Worm (Caenorhabditis elegans) whole organism, L3 larva: ENCODE results near the gene C06A1.3.

Source experiments
- R02D3.7 ChIP-seq: fragments of 150-350 bp; optimal IDR thresholded peaks from 2 replicates; lab custom pipeline; 2014; ENCODE audit warnings: missing biosample characterization, missing genetic modification characterization
- ZK546.5 ChIP-seq: sonication (generic microtip); optimal IDR thresholded peaks from 2 replicates; lab custom pipeline; 2017; ENCODE audit warnings: missing biosample characterization, missing genetic modification characterization
- ama-1 ChIP-seq: fragments of 150-350 bp; optimal IDR thresholded peaks from 2 replicates; lab custom pipeline; 2018
- ceh-16 ChIP-seq: sonication (generic microtip); optimal IDR thresholded peaks from 2 replicates; lab custom pipeline; 2017; ENCODE audit warnings: missing biosample characterization, missing genetic modification characterization
- ceh-28 ChIP-seq: fragments of 150-350 bp; optimal IDR thresholded peaks from 2 replicates; lab custom pipeline; 2014; ENCODE audit warnings: missing biosample characterization, missing genetic modification reagents, missing genetic modification characterization
- ceh-82 ChIP-seq: fragments of 150-350 bp; optimal IDR thresholded peaks from 2 replicates; lab custom pipeline; 2014; ENCODE audit warnings: missing biosample characterization, missing genetic modification characterization
- ceh-9 ChIP-seq: sonication (generic microtip); optimal IDR thresholded peaks from 2 replicates; lab custom pipeline; 2018; ENCODE audit warnings: missing biosample characterization, missing genetic modification characterization
- daf-12 ChIP-seq: fragments of 150-350 bp; optimal IDR thresholded peaks from 2 replicates; lab custom pipeline; 2014; ENCODE audit warnings: missing biosample characterization, missing genetic modification reagents, missing genetic modification characterization
- egl-27 ChIP-seq: sonication (generic microtip); optimal IDR thresholded peaks from 4 replicates; lab custom pipeline; 2017; ENCODE audit warnings: missing biosample characterization, missing genetic modification reagents, missing genetic modification characterization
- egl-5 ChIP-seq: fragments of 150-350 bp; optimal IDR thresholded peaks from 2 replicates; lab custom pipeline; 2017; ENCODE audit warnings: missing biosample characterization, missing genetic modification reagents, missing genetic modification characterization, inconsistent platforms
- elt-1 ChIP-seq: fragments of 150-350 bp; optimal IDR thresholded peaks from 2 replicates; lab custom pipeline; 2014; ENCODE audit warnings: missing biosample characterization, missing genetic modification characterization
- elt-3 ChIP-seq, 3 experiments: fragments of 150-350 bp in 1 of 3; sonication (generic microtip) in 2 of 3; optimal IDR thresholded peaks; 2 replicates in 2 of 3; 4 replicates in 1 of 3; lab custom pipeline; 2014 to 2017; ENCODE audit warnings: missing biosample characterization in 3 of 3, missing genetic modification characterization in 3 of 3
- eor-1 ChIP-seq, 2 experiments: fragments of 150-350 bp; optimal IDR thresholded peaks; 2 replicates each; lab custom pipeline; 2014 to 2018; ENCODE audit warnings: missing biosample characterization in 2 of 2, missing genetic modification characterization in 2 of 2
- fkh-10 ChIP-seq: sonication (generic microtip); optimal IDR thresholded peaks from 2 replicates; lab custom pipeline; 2017; ENCODE audit warnings: missing biosample characterization, missing genetic modification reagents, missing genetic modification characterization
- fos-1 ChIP-seq: fragments of 150-350 bp; optimal IDR thresholded peaks from 2 replicates; lab custom pipeline; 2014; ENCODE audit warnings: missing biosample characterization, missing genetic modification characterization
- hmg-11 ChIP-seq: sonication (generic microtip); optimal IDR thresholded peaks from 2 replicates; lab custom pipeline; 2016; ENCODE audit warnings: missing genetic modification characterization, missing compliant biosample characterization
- lin-15B ChIP-seq: fragments of 150-350 bp; optimal IDR thresholded peaks from 2 replicates; lab custom pipeline; 2014; ENCODE audit warnings: missing biosample characterization, missing genetic modification characterization
- lin-39 ChIP-seq: fragments of 150-350 bp; optimal IDR thresholded peaks from 2 replicates; lab custom pipeline; 2018; ENCODE audit warnings: missing biosample characterization, missing genetic modification reagents, missing genetic modification characterization
- lsy-12 ChIP-seq: sonication (generic microtip); optimal IDR thresholded peaks from 2 replicates; lab custom pipeline; 2016; ENCODE audit warnings: mild to moderate bottlenecking, missing genetic modification characterization, missing compliant biosample characterization
- mml-1 ChIP-seq: fragments of 150-350 bp; sonication (generic microtip); optimal IDR thresholded peaks from 3 replicates; lab custom pipeline; 2014; ENCODE audit warnings: missing biosample characterization, missing genetic modification characterization
- nfya-1 ChIP-seq: sonication (generic microtip); optimal IDR thresholded peaks from 2 replicates; lab custom pipeline; 2017; ENCODE audit warnings: missing genetic modification characterization, mild to moderate bottlenecking, missing compliant biosample characterization, antibody characterized with exemption, moderate library complexity; ENCODE audit not compliant: insufficient read depth
- nhr-11 ChIP-seq: fragments of 150-350 bp; optimal IDR thresholded peaks from 2 replicates; lab custom pipeline; 2014; ENCODE audit warnings: missing biosample characterization, missing genetic modification characterization
- nhr-12 ChIP-seq: fragments of 150-350 bp; optimal IDR thresholded peaks from 2 replicates; lab custom pipeline; 2014; ENCODE audit warnings: missing biosample characterization, missing genetic modification characterization
- nhr-237 ChIP-seq: fragments of 150-350 bp; optimal IDR thresholded peaks from 2 replicates; lab custom pipeline; 2014; ENCODE audit warnings: missing biosample characterization, missing genetic modification characterization
- nhr-25 ChIP-seq: sonication (generic microtip); optimal IDR thresholded peaks from 2 replicates; lab custom pipeline; 2017; ENCODE audit warnings: missing biosample characterization, missing genetic modification characterization
- nhr-28 ChIP-seq: fragments of 150-350 bp; optimal IDR thresholded peaks from 2 replicates; lab custom pipeline; 2014; ENCODE audit warnings: missing biosample characterization, missing genetic modification characterization
- nhr-43 ChIP-seq: sonication (generic microtip); optimal IDR thresholded peaks from 2 replicates; lab custom pipeline; 2016; ENCODE audit warnings: mild to moderate bottlenecking, missing genetic modification characterization, missing compliant biosample characterization; ENCODE audit not compliant: poor library complexity, severe bottlenecking
- nhr-67 ChIP-seq: fragments of 150-350 bp; optimal IDR thresholded peaks from 2 replicates; lab custom pipeline; 2014; ENCODE audit warnings: missing biosample characterization, missing genetic modification characterization
- nhr-76 ChIP-seq: fragments of 150-350 bp; sonication (generic microtip); optimal IDR thresholded peaks from 5 replicates; lab custom pipeline; 2014; ENCODE audit warnings: missing biosample characterization, missing genetic modification characterization
- pha-4 ChIP-seq: fragments of 150-350 bp; optimal IDR thresholded peaks from 2 replicates; lab custom pipeline; 2014; ENCODE audit warnings: missing biosample characterization, missing genetic modification reagents, missing genetic modification characterization
- sea-2 ChIP-seq: fragments of 150-350 bp; sonication (generic microtip); optimal IDR thresholded peaks from 4 replicates; lab custom pipeline; 2014; ENCODE audit warnings: missing biosample characterization, missing genetic modification reagents, missing genetic modification characterization
- skn-1 ChIP-seq: fragments of 150-350 bp; optimal IDR thresholded peaks from 2 replicates; lab custom pipeline; 2014; ENCODE audit warnings: missing biosample characterization, missing genetic modification characterization
- snpc-4 ChIP-seq: fragments of 150-350 bp; optimal IDR thresholded peaks from 2 replicates; lab custom pipeline; 2014; ENCODE audit warnings: missing biosample characterization, missing genetic modification characterization
- tbx-2 ChIP-seq: sonication (generic microtip); optimal IDR thresholded peaks from 2 replicates; lab custom pipeline; 2016; ENCODE audit warnings: mild to moderate bottlenecking, missing genetic modification characterization, missing compliant biosample characterization
- unc-39 ChIP-seq: sonication (generic microtip); optimal IDR thresholded peaks from 4 replicates; lab custom pipeline; 2017; ENCODE audit warnings: missing biosample characterization, missing genetic modification characterization
- unc-62 ChIP-seq: fragments of 150-350 bp; sonication (generic microtip); optimal IDR thresholded peaks from 4 replicates; lab custom pipeline; 2014; ENCODE audit warnings: missing biosample characterization, missing genetic modification reagents, missing genetic modification characterization
- zag-1 ChIP-seq: fragments of 150-350 bp; optimal IDR thresholded peaks from 2 replicates; lab custom pipeline; 2014; ENCODE audit warnings: missing biosample characterization, missing genetic modification characterization
- ztf-11 ChIP-seq: fragments of 150-350 bp; optimal IDR thresholded peaks from 2 replicates; lab custom pipeline; 2014; ENCODE audit warnings: missing biosample characterization, missing genetic modification characterization

Gene C06A1.3

ce11 chrII:10529218-10529751 lies 42.8 kb upstream of the C06A1.3 start:
- TF ChIP-seq hmg-11 (tag; lab: Kevin White, UChicago) (peak; percentile 56), lin-39 (tag; lab: Kevin White, UChicago) (no peak), ceh-9 (tag; lab: Kevin White, UChicago) (no peak), ama-1 (lab: Kevin White, UChicago) (no peak), tbx-2 (peak; percentile 29), pha-4 (tag; lab: Kevin White, UChicago) (peak; percentile 89), elt-3 (tag; optimal IDR thresholded peaks at IDR 0.05; lab: Kevin White, UChicago) (no peak), nhr-11 (tag; lab: Kevin White, UChicago) (no peak), lsy-12 (no peak), nhr-76 (tag; lab: Kevin White, UChicago) (no peak), mml-1 (tag; lab: Kevin White, UChicago) (no peak), eor-1 (tag; optimal IDR thresholded peaks at IDR 0.05; lab: Kevin White, UChicago) (no peak), sea-2 (GFP tag; lab: Kevin White, UChicago) (no peak)
- TF ChIP-seq, all 47 proteins: peak for 3

ce11 chrII:10530907-10531306 lies 41.2 kb upstream of the C06A1.3 start:
- no peak for TF ChIP-seq R02D3.7
- TF ChIP-seq eor-1 (tag; optimal IDR thresholded peaks at IDR 0.05; lab: Kevin White, UChicago): no peak
- no peak for TF ChIP-seq ceh-28 (tag; lab: Kevin White, UChicago)
- TF ChIP-seq lin-15B (tag; lab: Kevin White, UChicago): no peak
- no peak for TF ChIP-seq nhr-25 (tag; lab: Kevin White, UChicago)
- TF ChIP-seq nfya-1 (tag; lab: Kevin White, UChicago): no peak
- no peak for TF ChIP-seq nhr-43 (tag; lab: Kevin White, UChicago)
- no peak for TF ChIP-seq nhr-76 (tag; lab: Kevin White, UChicago)
- no peak for TF ChIP-seq lsy-12
- TF ChIP-seq snpc-4 (tag; lab: Kevin White, UChicago): no peak
- TF ChIP-seq egl-27: no peak
- TF ChIP-seq egl-5 (tag; lab: Kevin White, UChicago): no peak
- TF ChIP-seq pha-4 (tag; lab: Kevin White, UChicago): no peak
- no peak for TF ChIP-seq skn-1 (tag; lab: Kevin White, UChicago)
- TF ChIP-seq zag-1 (tag; lab: Kevin White, UChicago): no peak
- no peak for TF ChIP-seq nhr-28 (tag; lab: Kevin White, UChicago)
- no peak for TF ChIP-seq daf-12
- no peak for TF ChIP-seq nhr-237 (tag; lab: Kevin White, UChicago)
- no peak for TF ChIP-seq tbx-2

- TF ChIP-seq ceh-28 (tag; lab: Kevin White, UChicago): no peak
- no peak for TF ChIP-seq egl-5 (tag; lab: Kevin White, UChicago)
- no peak for TF ChIP-seq unc-62 (GFP tag; lab: Kevin White, UChicago)
- no peak for TF ChIP-seq unc-39 (tag; lab: Kevin White, UChicago)
- TF ChIP-seq fkh-10 (GFP tag; lab: Kevin White, UChicago): no peak
- no peak for TF ChIP-seq nhr-12 (tag; lab: Kevin White, UChicago)
- TF ChIP-seq nhr-76 (tag; lab: Kevin White, UChicago): no peak
- no peak for TF ChIP-seq nhr-28 (tag; lab: Kevin White, UChicago)
- TF ChIP-seq nhr-43 (tag; lab: Kevin White, UChicago): no peak
- TF ChIP-seq snpc-4 (tag; lab: Kevin White, UChicago): no peak
- no peak for TF ChIP-seq ama-1 (lab: Kevin White, UChicago)
- TF ChIP-seq fos-1 (tag; lab: Kevin White, UChicago): no peak
- TF ChIP-seq elt-1 (tag; lab: Kevin White, UChicago): no peak
- TF ChIP-seq ceh-82 (tag; lab: Kevin White, UChicago): no peak
- TF ChIP-seq ztf-11: no peak
- no peak for TF ChIP-seq nhr-67
Observed at ce11 chrII:10531604-10532003, 40.5 kb upstream of the C06A1.3 start.

- TF ChIP-seq fkh-10 (GFP tag; lab: Kevin White, UChicago) (no peak), snpc-4 (tag; lab: Kevin White, UChicago) (no peak), mml-1 (tag; lab: Kevin White, UChicago) (no peak), lin-39 (tag; lab: Kevin White, UChicago) (no peak), ceh-16 (no peak), lsy-12 (no peak), nhr-11 (tag; lab: Kevin White, UChicago) (no peak), pha-4 (tag; lab: Kevin White, UChicago) (no peak), fos-1 (tag; lab: Kevin White, UChicago) (no peak), ceh-28 (tag; lab: Kevin White, UChicago) (no peak), nhr-25 (tag; lab: Kevin White, UChicago) (no peak), sea-2 (GFP tag; lab: Kevin White, UChicago) (no peak), nhr-28 (tag; lab: Kevin White, UChicago) (no peak), unc-39 (tag; lab: Kevin White, UChicago) (no peak), ZK546.5 (tag; lab: Kevin White, UChicago) (no peak), nhr-76 (tag; lab: Kevin White, UChicago) (no peak), egl-27 (no peak), ceh-9 (tag; lab: Kevin White, UChicago) (no peak), nhr-237 (tag; lab: Kevin White, UChicago) (no peak)
Observed at ce11 chrII:10533985-10534384, 38.1 kb upstream of the C06A1.3 start.
